Fruit fly (Drosophila melanogaster): ENCODE measurements around the gene CG32022.

CG32022 gene

dm6 chr3L:8696487-8696954, 24.6 kb downstream of the CG32022 start (continued):
- TF ChIP-seq CG4328 (GFP tag; optimal IDR thresholded peaks at IDR 0.05) (peak; percentile 78), CG18619 (GFP tag; optimal IDR thresholded peaks at IDR 0.05) (peak; percentile 72), Ssrp (tag; optimal IDR thresholded peaks at IDR 0.05) (peak; percentile 7), CG12236 (GFP tag; optimal IDR thresholded peaks at IDR 0.05) (no peak), ssp (GFP tag; IDR thresholded peaks at IDR 0.05) (peak; percentile 30; the same call in 1 of the 2 replicates), so (GFP tag; IDR thresholded peaks at IDR 0.05) (peak; percentile 74; the same call in 2 of the 3 replicates), CG3407 (GFP tag; optimal IDR thresholded peaks at IDR 0.05) (peak; percentile 90), corto (GFP tag; optimal IDR thresholded peaks at IDR 0.05) (no peak), amos (GFP tag; IDR thresholded peaks at IDR 0.05; ENCODE audit: partially characterized antibody) (peak; percentile 35; the same call in 1 of the 2 replicates), CG8290 (GFP tag; optimal IDR thresholded peaks at IDR 0.05) (no peak), CG8290 (tag; optimal IDR thresholded peaks at IDR 0.05) (peak in 1 of 2 experiments; percentile 60), CG16813 (GFP tag; IDR thresholded peaks at IDR 0.05; ENCODE audit: partially characterized antibody) (no peak), CG31441 (GFP tag; IDR thresholded peaks at IDR 0.05) (peak; percentile 45; the same call in 1 of the 2 replicates), CG4617 (GFP tag; optimal IDR thresholded peaks at IDR 0.05; ENCODE audit: borderline replicate concordance) (no peak), zfh1 (GFP tag; IDR thresholded peaks at IDR 0.05) (peak; percentile 62; the same call in 2 of the 3 replicates), mirr (GFP tag; optimal IDR thresholded peaks at IDR 0.05) (peak; percentile 79), zf30C (GFP tag; optimal IDR thresholded peaks at IDR 0.05) (no peak), Atf-2 (GFP tag; optimal IDR thresholded peaks at IDR 0.05) (no peak), CG12391 (tag; optimal IDR thresholded peaks at IDR 0.05) (peak; percentile 44), maf-S (GFP tag; optimal IDR thresholded peaks at IDR 0.05) (peak; percentile 4), gcm2 (GFP tag; optimal IDR thresholded peaks at IDR 0.05) (no peak), Hr78 (GFP tag; optimal IDR thresholded peaks at IDR 0.05) (peak in 1 of 2 experiments; percentile 82), Kr (GFP tag; optimal IDR thresholded peaks at IDR 0.05) (no peak), CG4282 (GFP tag; optimal IDR thresholded peaks at IDR 0.05) (no peak), org-1 (GFP tag; optimal IDR thresholded peaks at IDR 0.05) (peak; percentile 52), CG13775 (GFP tag; optimal IDR thresholded peaks at IDR 0.05) (peak; percentile 33), p53 (GFP tag; optimal IDR thresholded peaks at IDR 0.05) (no peak), Usf (GFP tag; optimal IDR thresholded peaks at IDR 0.05) (peak; percentile 36), cg (GFP tag; optimal IDR thresholded peaks at IDR 0.05) (no peak), pan (optimal IDR thresholded peaks at IDR 0.05) (no peak), pan (GFP tag; optimal IDR thresholded peaks at IDR 0.05 in 1 of 2, IDR thresholded peaks at IDR 0.05 in 1 of 2) (peak in 1 of 2 experiments; percentile 61), CG1647 (GFP tag; optimal IDR thresholded peaks at IDR 0.05) (no peak), fu2 (GFP tag; optimal IDR thresholded peaks at IDR 0.05) (no peak), CG8478 (optimal IDR thresholded peaks at IDR 0.05) (no peak), fd3F (GFP tag; optimal IDR thresholded peaks at IDR 0.05) (peak; percentile 48), cato (GFP tag; optimal IDR thresholded peaks at IDR 0.05; ENCODE audit: borderline replicate concordance) (peak; percentile 37), CG32532 (GFP tag; IDR thresholded peaks at IDR 0.05) (peak; percentile 57), NFAT (GFP tag; IDR thresholded peaks at IDR 0.05) (peak; percentile 47; the same call in 1 of the 2 replicates), CG13624 (GFP tag; optimal IDR thresholded peaks at IDR 0.05) (peak; percentile 60), Rx (GFP tag; IDR thresholded peaks at IDR 0.05) (peak; percentile 7; the same call in 1 of the 2 replicates), CG43689 (GFP tag; IDR thresholded peaks at IDR 0.05) (no peak), CG6175 (GFP tag; IDR thresholded peaks at IDR 0.05) (peak; percentile 93), bigmax (GFP tag; optimal IDR thresholded peaks at IDR 0.05) (no peak), Pdp1 (GFP tag; optimal IDR thresholded peaks at IDR 0.05) (peak in 1 of 2 experiments; percentile 38), tup (GFP tag; optimal IDR thresholded peaks at IDR 0.05) (peak; percentile 27), exex (tag; optimal IDR thresholded peaks at IDR 0.05) (peak; percentile 38), gfzf (GFP tag; optimal IDR thresholded peaks at IDR 0.05) (no peak), Lhr (GFP tag; optimal IDR thresholded peaks at IDR 0.05) (peak; percentile 36), CG1603 (tag; optimal IDR thresholded peaks at IDR 0.05) (peak; percentile 21), CG15514 (GFP tag; optimal IDR thresholded peaks at IDR 0.05) (peak; percentile 82)
